Fruit fly (Drosophila melanogaster) whole organism, prepupa: ENCODE results near the gene CG17378.

Experiments
- Blimp-1 ChIP-seq: fragments of 200-800 bp; sonication (Bioruptor generic); optimal IDR thresholded peaks from 3 replicates; lab custom pipeline; 2017; ENCODE audit warnings: missing biosample characterization, missing genetic modification characterization, mild to moderate bottlenecking, moderate library complexity, missing genetic modification reagents
- CG10631 ChIP-seq: fragments of 200-800 bp; sonication (Bioruptor generic); optimal IDR thresholded peaks from 2 replicates; lab custom pipeline; 2016; ENCODE audit warnings: missing biosample characterization, missing genetic modification characterization
- CG11294 ChIP-seq: fragments of 200-800 bp; sonication (Bioruptor generic); IDR thresholded peaks from 2 replicates; pipeline ENCODE4 v1.3.6; 2022; ENCODE audit warnings: missing biosample characterization, missing genetic modification characterization
- CG11762 ChIP-seq: fragments of 200-800 bp; sonication (Bioruptor generic); optimal IDR thresholded peaks from 3 replicates; lab custom pipeline; 2016; ENCODE audit warnings: missing biosample characterization, missing genetic modification characterization; ENCODE audit not compliant: insufficient read depth
- CG15336 ChIP-seq: fragments of 200-800 bp; sonication (Bioruptor generic); IDR thresholded peaks from 2 replicates; pipeline ENCODE4 v1.3.6; 2022; ENCODE audit warnings: missing biosample characterization, missing genetic modification characterization
- CG1621 ChIP-seq: fragments of 200-800 bp; sonication (Bioruptor generic); optimal IDR thresholded peaks from 3 replicates; lab custom pipeline; 2018; ENCODE audit warnings: missing biosample characterization, mild to moderate bottlenecking, missing genetic modification characterization
- CG16779 ChIP-seq: fragments of 200-800 bp; sonication (Bioruptor generic); optimal IDR thresholded peaks from 3 replicates; lab custom pipeline; 2017; ENCODE audit warnings: missing biosample characterization, mild to moderate bottlenecking, missing genetic modification characterization
- CG32006 ChIP-seq: fragments of 200-800 bp; sonication (Bioruptor generic); optimal IDR thresholded peaks from 3 replicates; lab custom pipeline; 2017; ENCODE audit warnings: missing biosample characterization, mild to moderate bottlenecking, missing genetic modification characterization
- CG4318 ChIP-seq: fragments of 200-800 bp; sonication (Bioruptor generic); optimal IDR thresholded peaks from 3 replicates; lab custom pipeline; 2017; ENCODE audit warnings: missing biosample characterization, mild to moderate bottlenecking, missing genetic modification characterization
- CG6163 ChIP-seq: fragments of 200-800 bp; sonication (Bioruptor generic); IDR thresholded peaks from 3 replicates; pipeline ENCODE4 v1.3.6; 2022; ENCODE audit warnings: missing biosample characterization, missing genetic modification characterization
- CG6808 ChIP-seq: fragments of 200-800 bp; sonication (Bioruptor generic); optimal IDR thresholded peaks from 3 replicates; lab custom pipeline; 2017; ENCODE audit warnings: missing biosample characterization, missing genetic modification characterization, mild to moderate bottlenecking, moderate library complexity, missing genetic modification reagents
- CG6854 ChIP-seq: fragments of 200-800 bp; sonication (Bioruptor generic); optimal IDR thresholded peaks from 2 replicates; lab custom pipeline; 2017; ENCODE audit warnings: missing biosample characterization, mild to moderate bottlenecking, missing genetic modification characterization
- CG8119 ChIP-seq: fragments of 200-800 bp; sonication (Bioruptor generic); IDR thresholded peaks from 3 replicates; pipeline ENCODE4 v1.3.6; 2022; ENCODE audit warnings: missing biosample characterization, missing genetic modification characterization
- CG8319 ChIP-seq: fragments of 200-800 bp; sonication (Bioruptor generic); optimal IDR thresholded peaks from 3 replicates; lab custom pipeline; 2016; ENCODE audit warnings: missing biosample characterization, missing genetic modification characterization
- CG8632 ChIP-seq: fragments of 200-800 bp; sonication (Bioruptor generic); optimal IDR thresholded peaks from 3 replicates; lab custom pipeline; 2016; ENCODE audit warnings: missing biosample characterization, missing genetic modification characterization
- Eip75B ChIP-seq: fragments of 200-800 bp; sonication (Bioruptor generic); optimal IDR thresholded peaks from 3 replicates; lab custom pipeline; 2016; ENCODE audit warnings: missing biosample characterization, missing genetic modification characterization
- Eip78C ChIP-seq: fragments of 200-800 bp; sonication (Bioruptor generic); peaks from one replicate; lab custom pipeline; 2016; ENCODE audit warnings: missing biosample characterization, missing genetic modification characterization
- Eip93F ChIP-seq: fragments of 200-800 bp; sonication (Bioruptor generic); optimal IDR thresholded peaks from 2 replicates; lab custom pipeline; 2016; ENCODE audit warnings: missing biosample characterization, mild to moderate bottlenecking, missing genetic modification characterization
- Hr38 ChIP-seq: sonication (Bioruptor generic); optimal IDR thresholded peaks from 2 replicates; lab custom pipeline; 2016; ENCODE audit warnings: missing biosample characterization, missing genetic modification characterization
- Lpt ChIP-seq: fragments of 200-800 bp; sonication (Bioruptor generic); optimal IDR thresholded peaks from 3 replicates; lab custom pipeline; 2016; ENCODE audit warnings: missing biosample characterization, missing genetic modification characterization
- OdsH ChIP-seq: fragments of 200-800 bp; sonication (Bioruptor generic); optimal IDR thresholded peaks from 3 replicates; lab custom pipeline; 2016; ENCODE audit warnings: missing biosample characterization, missing genetic modification characterization
- Sox102F ChIP-seq: fragments of 200-800 bp; sonication (Bioruptor generic); optimal IDR thresholded peaks from 2 replicates; lab custom pipeline; 2016; ENCODE audit warnings: missing biosample characterization, mild to moderate bottlenecking, missing genetic modification characterization
- acj6 ChIP-seq: fragments of 200-800 bp; sonication (Bioruptor generic); optimal IDR thresholded peaks from 3 replicates; lab custom pipeline; 2016; ENCODE audit warnings: missing biosample characterization, missing genetic modification characterization
- cyc ChIP-seq: fragments of 200-800 bp; sonication (Bioruptor generic); optimal IDR thresholded peaks from 3 replicates; lab custom pipeline; 2016; ENCODE audit warnings: missing biosample characterization, missing genetic modification characterization
- dsx ChIP-seq: fragments of 200-800 bp; optimal IDR thresholded peaks from 3 replicates; lab custom pipeline; 2019; ENCODE audit warnings: missing biosample characterization, mild to moderate bottlenecking, missing genetic modification characterization, moderate library complexity; ENCODE audit not compliant: poor library complexity, severe bottlenecking
- eg ChIP-seq: fragments of 200-800 bp; sonication (Bioruptor generic); IDR thresholded peaks from 3 replicates; pipeline ENCODE4 v1.3.6; 2022; ENCODE audit warnings: missing biosample characterization, missing genetic modification characterization
- fd59A ChIP-seq: fragments of 200-800 bp; sonication (Bioruptor generic); optimal IDR thresholded peaks from 2 replicates; lab custom pipeline; 2017; ENCODE audit warnings: missing biosample characterization, mild to moderate bottlenecking, missing genetic modification characterization, missing genetic modification reagents
- fd85E ChIP-seq: fragments of 200-800 bp; sonication (Bioruptor generic); optimal IDR thresholded peaks from 3 replicates; lab custom pipeline; 2016; ENCODE audit warnings: missing biosample characterization, missing genetic modification characterization
- fkh ChIP-seq: fragments of 200-800 bp; sonication (Bioruptor generic); optimal IDR thresholded peaks from 3 replicates; lab custom pipeline; 2017; ENCODE audit warnings: missing biosample characterization, mild to moderate bottlenecking, missing genetic modification characterization, moderate library complexity
- net ChIP-seq: fragments of 200-800 bp; sonication (Bioruptor generic); optimal IDR thresholded peaks from 3 replicates; lab custom pipeline; 2016; ENCODE audit warnings: missing biosample characterization, missing genetic modification characterization
- ss ChIP-seq, 2 experiments: fragments of 200-800 bp; sonication (Bioruptor generic); optimal IDR thresholded peaks; 2 replicates in 1 of 2; 3 replicates in 1 of 2; lab custom pipeline; 2017 to 2018; ENCODE audit warnings: mild to moderate bottlenecking in 2 of 2, missing biosample characterization in 2 of 2, missing genetic modification characterization in 2 of 2, moderate library complexity in 1 of 2
- svp ChIP-seq: fragments of 200-800 bp; sonication (Bioruptor generic); peaks from one replicate; lab custom pipeline; 2016; ENCODE audit warnings: missing biosample characterization, missing genetic modification characterization
- vri ChIP-seq: fragments of 200-800 bp; sonication (Bioruptor generic); optimal IDR thresholded peaks from 3 replicates; lab custom pipeline; 2016; ENCODE audit warnings: missing biosample characterization, mild to moderate bottlenecking, missing genetic modification characterization

CG17378 gene

DNA sequence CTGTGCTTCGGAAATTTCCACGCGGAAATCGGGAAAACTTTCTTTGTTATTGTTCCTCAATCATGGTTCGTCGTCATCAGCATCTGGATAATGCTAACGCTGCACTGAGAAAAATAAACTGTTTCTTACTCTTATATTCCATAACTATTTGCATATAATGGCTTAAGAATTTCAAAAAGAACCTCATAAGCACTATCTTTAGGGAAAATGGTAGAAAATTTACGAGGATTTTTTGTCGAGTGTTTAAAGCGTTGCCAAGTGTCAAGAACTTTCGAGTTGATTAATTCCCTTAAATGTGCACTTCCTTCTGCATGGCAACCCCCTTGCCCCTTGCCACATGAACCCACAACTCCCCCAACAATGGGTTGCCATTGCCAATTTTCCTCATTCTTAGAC lies 14.1 kb downstream of the CG17378 start (continued):
- TF ChIP-seq Lpt (GFP tag; lab: Kevin White, UChicago) = no peak
- TF ChIP-seq CG6163 (GFP tag; lab: Robert Waterston, UW) = peak; percentile 52; the same call in 2 of the 3 replicates
- peak; percentile 67 for TF ChIP-seq OdsH (GFP tag; lab: Kevin White, UChicago)
- TF ChIP-seq CG8632 = peak; percentile 51
- TF ChIP-seq cyc (GFP tag; lab: Kevin White, UChicago) = peak; percentile 44
- no peak for TF ChIP-seq fd85E (GFP tag; lab: Kevin White, UChicago)
- peak; percentile 54 for TF ChIP-seq CG10631 (GFP tag; lab: Kevin White, UChicago)
- no peak for TF ChIP-seq Eip93F (GFP tag; lab: Kevin White, UChicago)
- peak; percentile 79 for TF ChIP-seq CG32006 (GFP tag; lab: Kevin White, UChicago)
- no peak for TF ChIP-seq ss (GFP tag; optimal IDR thresholded peaks at IDR 0.05; lab: Kevin White, UChicago)
- peak; percentile 76 for TF ChIP-seq CG15336 (GFP tag; lab: Robert Waterston, UW)
- no peak for TF ChIP-seq Blimp-1 (GFP tag; lab: Kevin White, UChicago)
- TF ChIP-seq CG11762 (GFP tag; lab: Kevin White, UChicago) = peak; percentile 56
- 0 out of 2 replicates have a peak, but pooled peaks have one; percentile 14 for TF ChIP-seq CG11294 (GFP tag; lab: Robert Waterston, UW)
- no peak for TF ChIP-seq CG6854 (GFP tag; lab: Kevin White, UChicago)

DNA sequence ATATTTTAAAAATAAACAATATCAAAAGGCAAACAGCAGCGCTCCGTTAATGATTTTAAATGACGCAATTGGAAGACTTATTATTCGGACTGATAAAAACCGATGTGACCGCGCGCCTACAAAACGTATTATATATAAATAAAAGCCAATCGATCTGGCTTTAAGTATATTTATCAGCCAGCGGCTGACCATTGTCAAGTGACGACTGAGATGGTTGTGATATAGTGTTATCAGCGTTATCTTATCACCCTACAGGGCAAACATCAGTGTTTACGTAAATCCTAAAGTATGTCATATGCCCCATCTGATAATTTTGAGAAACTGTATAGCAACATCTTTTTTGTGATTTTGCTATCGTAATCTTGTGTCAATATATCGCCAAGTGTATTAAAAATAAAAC lies 15.5 kb downstream of the CG17378 start:
- peak; percentile 56 for TF ChIP-seq Eip78C (GFP tag; lab: Kevin White, UChicago)
- TF ChIP-seq fkh (GFP tag; lab: Kevin White, UChicago) = peak; percentile 80
- TF ChIP-seq ss (GFP tag; optimal IDR thresholded peaks at IDR 0.05; lab: Kevin White, UChicago) = no peak
- no peak for TF ChIP-seq net (GFP tag; lab: Kevin White, UChicago)
- TF ChIP-seq Eip75B = peak; percentile 42
- peak; percentile 79 for TF ChIP-seq svp (GFP tag; lab: Kevin White, UChicago)
- TF ChIP-seq CG16779 (tag; lab: Kevin White, UChicago) = no peak
- TF ChIP-seq CG6808 (GFP tag; lab: Kevin White, UChicago) = peak; percentile 11
- peak; percentile 89 for TF ChIP-seq vri (GFP tag; lab: Kevin White, UChicago)
- TF ChIP-seq Eip93F (GFP tag; lab: Kevin White, UChicago) = peak; percentile 86
- no peak for TF ChIP-seq CG8319
- TF ChIP-seq, all 60 proteins: peak for 7

DNA sequence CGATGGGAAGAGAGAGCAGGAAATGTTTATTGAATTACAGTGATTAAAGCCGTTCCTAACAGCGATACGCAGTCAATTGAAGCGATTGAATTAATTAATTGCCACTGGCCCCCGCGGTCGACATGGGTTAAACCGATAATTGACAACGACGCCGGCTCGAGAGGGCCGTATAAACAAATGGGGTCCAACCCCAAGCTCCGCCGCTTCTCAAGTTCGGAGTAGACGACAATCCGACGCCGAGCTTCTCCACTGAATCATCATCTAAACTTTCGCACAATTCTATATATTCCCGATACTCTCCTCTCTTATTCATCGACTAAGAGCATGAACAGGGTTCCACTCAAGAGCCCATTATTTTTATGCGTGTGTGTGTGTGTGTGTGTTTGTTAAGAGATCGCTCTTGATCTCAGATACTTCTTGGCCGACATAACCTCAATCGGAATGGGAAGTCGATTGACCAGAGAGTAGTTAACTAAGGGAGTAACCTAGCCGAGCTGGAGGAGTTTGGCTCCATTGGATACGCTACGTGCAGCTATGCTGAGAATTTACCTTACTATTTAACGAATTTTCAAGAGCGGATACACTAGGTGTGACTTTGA lies 18.1 kb downstream of the CG17378 start:
- TF ChIP-seq CG4318 = no peak
- no peak for TF ChIP-seq Hr38 (GFP tag; lab: Kevin White, UChicago)
- no peak for TF ChIP-seq CG11294 (GFP tag; lab: Robert Waterston, UW)
- no peak for TF ChIP-seq CG6808 (GFP tag; lab: Kevin White, UChicago)
- TF ChIP-seq CG8119 (GFP tag; lab: Robert Waterston, UW) = no peak
- peak; percentile 25 for TF ChIP-seq dsx (GFP tag; lab: Kevin White, UChicago)
- peak; percentile 55 for TF ChIP-seq fkh (GFP tag; lab: Kevin White, UChicago)
- peak; percentile 17; the same call in 1 of the 3 replicates for TF ChIP-seq eg (GFP tag; lab: Robert Waterston, UW)
- TF ChIP-seq CG32006 (GFP tag; lab: Kevin White, UChicago) = no peak
- TF ChIP-seq CG10631 (GFP tag; lab: Kevin White, UChicago) = no peak
- no peak for TF ChIP-seq fd85E (GFP tag; lab: Kevin White, UChicago)
- TF ChIP-seq svp (GFP tag; lab: Kevin White, UChicago) = peak; percentile 28
- peak; percentile 72 for TF ChIP-seq CG1621 (tag; lab: Kevin White, UChicago)
- TF ChIP-seq Sox102F (GFP tag; lab: Kevin White, UChicago) = no peak
- TF ChIP-seq Eip78C (GFP tag; lab: Kevin White, UChicago) = peak; percentile 5
- no peak for TF ChIP-seq fd59A (GFP tag; lab: Kevin White, UChicago)
- 0 out of 3 replicates have a peak, but pooled peaks have one; percentile 14 for TF ChIP-seq CG6163 (GFP tag; lab: Robert Waterston, UW)
- TF ChIP-seq acj6 (GFP tag; lab: Kevin White, UChicago) = no peak
- no peak for TF ChIP-seq cyc (GFP tag; lab: Kevin White, UChicago)
